Worm (Caenorhabditis elegans) whole organism, L3 larva: ENCODE measurements around the gene ppat-1.

Experiments used
- R02D3.7 ChIP-seq: fragments of 150-350 bp; optimal IDR thresholded peaks from 2 replicates; lab custom pipeline; 2014; ENCODE audit warnings: missing biosample characterization, missing genetic modification characterization
- ama-1 ChIP-seq: fragments of 150-350 bp; optimal IDR thresholded peaks from 2 replicates; lab custom pipeline; 2018
- ceh-28 ChIP-seq: fragments of 150-350 bp; optimal IDR thresholded peaks from 2 replicates; lab custom pipeline; 2014; ENCODE audit warnings: missing biosample characterization, missing genetic modification reagents, missing genetic modification characterization
- ceh-82 ChIP-seq: fragments of 150-350 bp; optimal IDR thresholded peaks from 2 replicates; lab custom pipeline; 2014; ENCODE audit warnings: missing biosample characterization, missing genetic modification characterization
- ceh-9 ChIP-seq: sonication (generic microtip); optimal IDR thresholded peaks from 2 replicates; lab custom pipeline; 2018; ENCODE audit warnings: missing biosample characterization, missing genetic modification characterization
- daf-12 ChIP-seq: fragments of 150-350 bp; optimal IDR thresholded peaks from 2 replicates; lab custom pipeline; 2014; ENCODE audit warnings: missing biosample characterization, missing genetic modification reagents, missing genetic modification characterization
- egl-5 ChIP-seq: fragments of 150-350 bp; optimal IDR thresholded peaks from 2 replicates; lab custom pipeline; 2017; ENCODE audit warnings: missing biosample characterization, missing genetic modification reagents, missing genetic modification characterization, inconsistent platforms
- elt-1 ChIP-seq: fragments of 150-350 bp; optimal IDR thresholded peaks from 2 replicates; lab custom pipeline; 2014; ENCODE audit warnings: missing biosample characterization, missing genetic modification characterization
- elt-3 ChIP-seq, 3 experiments: fragments of 150-350 bp in 1 of 3; sonication (generic microtip) in 2 of 3; optimal IDR thresholded peaks; 2 replicates in 2 of 3; 4 replicates in 1 of 3; lab custom pipeline; 2014 to 2017; ENCODE audit warnings: missing biosample characterization in 3 of 3, missing genetic modification characterization in 3 of 3
- eor-1 ChIP-seq, 2 experiments: fragments of 150-350 bp; optimal IDR thresholded peaks; 2 replicates each; lab custom pipeline; 2014 to 2018; ENCODE audit warnings: missing biosample characterization in 2 of 2, missing genetic modification characterization in 2 of 2
- fkh-10 ChIP-seq: sonication (generic microtip); optimal IDR thresholded peaks from 2 replicates; lab custom pipeline; 2017; ENCODE audit warnings: missing biosample characterization, missing genetic modification reagents, missing genetic modification characterization
- fkh-2 ChIP-seq: fragments of 150-350 bp; optimal IDR thresholded peaks from 2 replicates; lab custom pipeline; 2014; ENCODE audit warnings: missing biosample characterization, missing genetic modification reagents, missing genetic modification characterization
- hmg-11 ChIP-seq: sonication (generic microtip); optimal IDR thresholded peaks from 2 replicates; lab custom pipeline; 2016; ENCODE audit warnings: missing genetic modification characterization, missing compliant biosample characterization
- lin-15B ChIP-seq: fragments of 150-350 bp; optimal IDR thresholded peaks from 2 replicates; lab custom pipeline; 2014; ENCODE audit warnings: missing biosample characterization, missing genetic modification characterization
- lin-39 ChIP-seq: fragments of 150-350 bp; optimal IDR thresholded peaks from 2 replicates; lab custom pipeline; 2018; ENCODE audit warnings: missing biosample characterization, missing genetic modification reagents, missing genetic modification characterization
- lsy-12 ChIP-seq: sonication (generic microtip); optimal IDR thresholded peaks from 2 replicates; lab custom pipeline; 2016; ENCODE audit warnings: mild to moderate bottlenecking, missing genetic modification characterization, missing compliant biosample characterization
- mdl-1 ChIP-seq: fragments of 150-350 bp; optimal IDR thresholded peaks from 2 replicates; lab custom pipeline; 2014; ENCODE audit warnings: missing biosample characterization, missing genetic modification characterization
- mml-1 ChIP-seq: fragments of 150-350 bp; sonication (generic microtip); optimal IDR thresholded peaks from 3 replicates; lab custom pipeline; 2014; ENCODE audit warnings: missing biosample characterization, missing genetic modification characterization
- nfya-1 ChIP-seq: sonication (generic microtip); optimal IDR thresholded peaks from 2 replicates; lab custom pipeline; 2017; ENCODE audit warnings: missing genetic modification characterization, mild to moderate bottlenecking, missing compliant biosample characterization, antibody characterized with exemption, moderate library complexity; ENCODE audit not compliant: insufficient read depth
- nhr-12 ChIP-seq: fragments of 150-350 bp; optimal IDR thresholded peaks from 2 replicates; lab custom pipeline; 2014; ENCODE audit warnings: missing biosample characterization, missing genetic modification characterization
- nhr-237 ChIP-seq: fragments of 150-350 bp; optimal IDR thresholded peaks from 2 replicates; lab custom pipeline; 2014; ENCODE audit warnings: missing biosample characterization, missing genetic modification characterization
- nhr-25 ChIP-seq: sonication (generic microtip); optimal IDR thresholded peaks from 2 replicates; lab custom pipeline; 2017; ENCODE audit warnings: missing biosample characterization, missing genetic modification characterization
- nhr-43 ChIP-seq: sonication (generic microtip); optimal IDR thresholded peaks from 2 replicates; lab custom pipeline; 2016; ENCODE audit warnings: mild to moderate bottlenecking, missing genetic modification characterization, missing compliant biosample characterization; ENCODE audit not compliant: poor library complexity, severe bottlenecking
- nhr-67 ChIP-seq: fragments of 150-350 bp; optimal IDR thresholded peaks from 2 replicates; lab custom pipeline; 2014; ENCODE audit warnings: missing biosample characterization, missing genetic modification characterization
- nhr-76 ChIP-seq: fragments of 150-350 bp; sonication (generic microtip); optimal IDR thresholded peaks from 5 replicates; lab custom pipeline; 2014; ENCODE audit warnings: missing biosample characterization, missing genetic modification characterization
- pha-4 ChIP-seq: fragments of 150-350 bp; optimal IDR thresholded peaks from 2 replicates; lab custom pipeline; 2014; ENCODE audit warnings: missing biosample characterization, missing genetic modification reagents, missing genetic modification characterization
- sea-2 ChIP-seq: fragments of 150-350 bp; sonication (generic microtip); optimal IDR thresholded peaks from 4 replicates; lab custom pipeline; 2014; ENCODE audit warnings: missing biosample characterization, missing genetic modification reagents, missing genetic modification characterization
- skn-1 ChIP-seq: fragments of 150-350 bp; optimal IDR thresholded peaks from 2 replicates; lab custom pipeline; 2014; ENCODE audit warnings: missing biosample characterization, missing genetic modification characterization
- snpc-4 ChIP-seq: fragments of 150-350 bp; optimal IDR thresholded peaks from 2 replicates; lab custom pipeline; 2014; ENCODE audit warnings: missing biosample characterization, missing genetic modification characterization
- tbx-2 ChIP-seq: sonication (generic microtip); optimal IDR thresholded peaks from 2 replicates; lab custom pipeline; 2016; ENCODE audit warnings: mild to moderate bottlenecking, missing genetic modification characterization, missing compliant biosample characterization
- unc-39 ChIP-seq: sonication (generic microtip); optimal IDR thresholded peaks from 4 replicates; lab custom pipeline; 2017; ENCODE audit warnings: missing biosample characterization, missing genetic modification characterization
- unc-62 ChIP-seq: fragments of 150-350 bp; sonication (generic microtip); optimal IDR thresholded peaks from 4 replicates; lab custom pipeline; 2014; ENCODE audit warnings: missing biosample characterization, missing genetic modification reagents, missing genetic modification characterization
- ztf-11 ChIP-seq: fragments of 150-350 bp; optimal IDR thresholded peaks from 2 replicates; lab custom pipeline; 2014; ENCODE audit warnings: missing biosample characterization, missing genetic modification characterization
- ztf-4 ChIP-seq: fragments of 150-350 bp; optimal IDR thresholded peaks from 2 replicates; lab custom pipeline; 2014; ENCODE audit warnings: missing biosample characterization, missing genetic modification characterization

Gene ppat-1

ce11 chrIII:4655402-4655801, 33.7 kb upstream of the ppat-1 start, which contains the start of gene T23F11.2:
T23F11.2 (minus strand) TSS chrIII:4655502.
- TF ChIP-seq nhr-43 (tag; lab: Kevin White, UChicago) (no peak), mml-1 (no peak), ceh-9 (tag; lab: Kevin White, UChicago) (no peak), nhr-25 (tag; lab: Kevin White, UChicago) (no peak)
- TF ChIP-seq, all 47 proteins: peak for 0

- TF ChIP-seq ceh-28 (tag; lab: Kevin White, UChicago): peak; percentile 42
- TF ChIP-seq ztf-11 (tag; lab: Kevin White, UChicago): no peak
- peak; percentile 67 for TF ChIP-seq fkh-10 (GFP tag; lab: Kevin White, UChicago)
- peak; percentile 81 for TF ChIP-seq nfya-1 (tag; lab: Kevin White, UChicago)
- no peak for TF ChIP-seq nhr-12 (tag; lab: Kevin White, UChicago)
- TF ChIP-seq hmg-11 (tag; lab: Kevin White, UChicago): peak; percentile 76
- TF ChIP-seq tbx-2 (tag; lab: Kevin White, UChicago): peak; percentile 8
- TF ChIP-seq mdl-1 (tag; lab: Kevin White, UChicago): peak; percentile 48
- peak; percentile 85 for TF ChIP-seq lin-39 (tag; lab: Kevin White, UChicago)
- no peak for TF ChIP-seq elt-3 (tag; optimal IDR thresholded peaks at IDR 0.05; lab: Kevin White, UChicago)
- peak; percentile 49 for TF ChIP-seq snpc-4 (tag; lab: Kevin White, UChicago)
- peak; percentile 9 for TF ChIP-seq elt-1 (tag; lab: Kevin White, UChicago)
- peak; percentile 31 for TF ChIP-seq lin-15B (tag; lab: Kevin White, UChicago)
- no peak for TF ChIP-seq skn-1
These were observed 32.7 kb upstream of the ppat-1 start for ce11 chrIII:4656415-4656814.

ce11 chrIII:4657386-4657785, 31.7 kb upstream of the ppat-1 start:
- TF ChIP-seq elt-3 (tag; optimal IDR thresholded peaks at IDR 0.05; lab: Kevin White, UChicago): no peak
- TF ChIP-seq nhr-237 (tag; lab: Kevin White, UChicago): no peak
- no peak for TF ChIP-seq nhr-76 (tag; lab: Kevin White, UChicago)
- TF ChIP-seq eor-1 (tag; optimal IDR thresholded peaks at IDR 0.05; lab: Kevin White, UChicago): no peak
- no peak for TF ChIP-seq sea-2
- no peak for TF ChIP-seq ceh-9 (tag; lab: Kevin White, UChicago)
- TF ChIP-seq fkh-2 (tag; lab: Kevin White, UChicago): no peak
- TF ChIP-seq ama-1 (lab: Kevin White, UChicago): no peak
- TF ChIP-seq snpc-4 (tag; lab: Kevin White, UChicago): no peak
- no peak for TF ChIP-seq egl-5
- TF ChIP-seq pha-4 (tag; lab: Kevin White, UChicago): no peak
- TF ChIP-seq R02D3.7 (tag; lab: Kevin White, UChicago): no peak
- no peak for TF ChIP-seq nfya-1 (tag; lab: Kevin White, UChicago)
- TF ChIP-seq lsy-12 (tag; lab: Kevin White, UChicago): no peak
- TF ChIP-seq skn-1: no peak
- no peak for TF ChIP-seq unc-39 (tag; lab: Kevin White, UChicago)
- TF ChIP-seq nhr-12 (tag; lab: Kevin White, UChicago): no peak
- no peak for TF ChIP-seq mdl-1 (tag; lab: Kevin White, UChicago)
- TF ChIP-seq, all 47 proteins: peak for 0

ce11 chrIII:4658384-4658844, 30.7 kb upstream of the ppat-1 start, which contains the start of gene cdka-1:
cdka-1 (plus strand) TSS chrIII:4658794.
- no peak for TF ChIP-seq ama-1 (lab: Kevin White, UChicago)
- peak; percentile 36 for TF ChIP-seq lin-39 (tag; lab: Kevin White, UChicago)
- peak; percentile 38 for TF ChIP-seq nfya-1 (tag; lab: Kevin White, UChicago)

ce11 chrIII:4659426-4659825, 29.7 kb upstream of the ppat-1 start:
- TF ChIP-seq lin-15B (tag; lab: Kevin White, UChicago) (no peak), daf-12 (tag; lab: Kevin White, UChicago) (no peak), unc-62 (GFP tag; lab: Kevin White, UChicago) (no peak), lsy-12 (tag; lab: Kevin White, UChicago) (no peak), ceh-82 (tag; lab: Kevin White, UChicago) (no peak), nfya-1 (tag; lab: Kevin White, UChicago) (no peak), mml-1 (no peak), nhr-237 (tag; lab: Kevin White, UChicago) (no peak), fkh-2 (tag; lab: Kevin White, UChicago) (no peak), ztf-4 (tag; lab: Kevin White, UChicago) (no peak), mdl-1 (tag; lab: Kevin White, UChicago) (no peak), eor-1 (tag; optimal IDR thresholded peaks at IDR 0.05; lab: Kevin White, UChicago) (no peak), nhr-67 (tag; lab: Kevin White, UChicago) (no peak)
